Worm (Caenorhabditis elegans) whole organism, young adult: ENCODE measurements around the gene gbas-1.

Source experiments
- B0019.2 ChIP-seq: fragments of 200-800 bp; sonication (Bioruptor generic); conservative IDR thresholded peaks from 2 replicates; pipeline ENCODE4 v1.3.6; 2022; ENCODE audit warnings: missing genetic modification reagents, missing genetic modification characterization, missing compliant biosample characterization
- B0261.1 ChIP-seq: sonication (generic microtip); optimal IDR thresholded peaks from 2 replicates; lab custom pipeline; 2016; ENCODE audit warnings: mild to moderate bottlenecking, missing genetic modification characterization, moderate library complexity, missing compliant biosample characterization
- C06A6.2 ChIP-seq: fragments of 200-800 bp; sonication (Bioruptor generic); conservative IDR thresholded peaks from 2 replicates; pipeline ENCODE4 v1.3.6; 2022; ENCODE audit warnings: missing genetic modification characterization, missing compliant biosample characterization
- C17E4.6 ChIP-seq: fragments of 200-800 bp; sonication (Bioruptor generic); IDR thresholded peaks from 2 replicates; pipeline ENCODE4 v1.3.6; 2022; ENCODE audit warnings: missing genetic modification reagents, missing genetic modification characterization, missing compliant biosample characterization
- F23B12.7 ChIP-seq: sonication (generic microtip); optimal IDR thresholded peaks from 2 replicates; lab custom pipeline; 2017; ENCODE audit warnings: missing genetic modification characterization, mild to moderate bottlenecking, missing compliant biosample characterization, antibody characterized with exemption, moderate library complexity; ENCODE audit not compliant: insufficient read depth
- Y53F4B.3 ChIP-seq: fragments of 200-800 bp; sonication (Bioruptor generic); IDR thresholded peaks from 2 replicates; pipeline ENCODE4 v1.3.6; 2022; ENCODE audit warnings: missing genetic modification reagents, missing genetic modification characterization, missing compliant biosample characterization
- Y56A3A.18 ChIP-seq: fragments of 200-800 bp; sonication (Bioruptor generic); IDR thresholded peaks from 2 replicates; pipeline ENCODE4 v1.3.6; 2022; ENCODE audit warnings: missing genetic modification reagents, missing genetic modification characterization, missing compliant biosample characterization
- Y67H2A.10 ChIP-seq: fragments of 200-800 bp; sonication (Bioruptor generic); conservative IDR thresholded peaks from 2 replicates; pipeline ENCODE4 v1.3.6; 2022; ENCODE audit warnings: missing genetic modification reagents, missing genetic modification characterization, missing compliant biosample characterization
- aptf-2 ChIP-seq: fragments of 200-800 bp; sonication (Bioruptor generic); conservative IDR thresholded peaks from 2 replicates; pipeline ENCODE4 v1.3.6; 2022; ENCODE audit warnings: missing genetic modification reagents, missing genetic modification characterization, missing compliant biosample characterization
- ccch-3 ChIP-seq: fragments of 200-800 bp; sonication (Bioruptor generic); optimal IDR thresholded peaks from 2 replicates; lab custom pipeline; 2018; ENCODE audit warnings: mild to moderate bottlenecking, missing genetic modification characterization, missing compliant biosample characterization
- cebp-1 ChIP-seq, 2 experiments: fragments of 200-800 bp in 1 of 2; sonication (Bioruptor generic) in 1 of 2; sonication (generic microtip) in 1 of 2; IDR thresholded peaks in 1 of 2; optimal IDR thresholded peaks in 1 of 2; 2 replicates each; pipeline versions ENCODE4 v1.3.6 to Lab custom; 2017 to 2022; ENCODE audit warnings: missing compliant biosample characterization in 2 of 2, missing genetic modification characterization in 2 of 2, mild to moderate bottlenecking in 1 of 2, missing genetic modification reagents in 1 of 2, moderate library complexity in 1 of 2
- ceh-40 ChIP-seq: fragments of 200-800 bp; sonication (Bioruptor generic); IDR thresholded peaks from 2 replicates; pipeline ENCODE4 v1.3.6; 2022; ENCODE audit warnings: missing genetic modification characterization, missing compliant biosample characterization
- chd-7 ChIP-seq: sonication (generic microtip); optimal IDR thresholded peaks from 2 replicates; lab custom pipeline; 2016; ENCODE audit warnings: mild to moderate bottlenecking, missing genetic modification characterization, moderate library complexity, missing compliant biosample characterization
- die-1 ChIP-seq: sonication (generic microtip); optimal IDR thresholded peaks from 2 replicates; lab custom pipeline; 2016; ENCODE audit warnings: missing genotype, mild to moderate bottlenecking, missing genetic modification characterization, missing compliant biosample characterization
- efl-1 ChIP-seq: fragments of 150-350 bp; optimal IDR thresholded peaks from 2 replicates; lab custom pipeline; 2014; ENCODE audit warnings: missing biosample characterization, missing genetic modification reagents, missing genetic modification characterization
- him-1 ChIP-seq: sonication (generic microtip); optimal IDR thresholded peaks from 2 replicates; lab custom pipeline; 2016; ENCODE audit warnings: missing genotype, missing genetic modification reagents, missing genetic modification characterization, missing compliant biosample characterization
- hrde-1 ChIP-seq: sonication (generic microtip); optimal IDR thresholded peaks from 2 replicates; lab custom pipeline; 2016; ENCODE audit warnings: missing genetic modification characterization, mild to moderate bottlenecking, missing compliant biosample characterization, moderate library complexity, missing genotype, missing genetic modification reagents, borderline replicate concordance
- let-526 ChIP-seq: fragments of 200-800 bp; sonication (Bioruptor generic); IDR thresholded peaks from 2 replicates; pipeline ENCODE4 v1.3.6; 2022; ENCODE audit warnings: missing genetic modification reagents, missing genetic modification characterization, missing compliant biosample characterization
- lin-35 ChIP-seq, 3 experiments: fragments of 150-350 bp in 2 of 3; sonication (generic microtip) in 1 of 3; optimal IDR thresholded peaks; 2 replicates each; lab custom pipeline; 2014 to 2018; ENCODE audit warnings: missing biosample characterization in 3 of 3, missing genetic modification characterization in 3 of 3, missing genetic modification reagents in 3 of 3
- lin-54 ChIP-seq: fragments of 200-800 bp; sonication (Bioruptor generic); optimal IDR thresholded peaks from 2 replicates; lab custom pipeline; 2018; ENCODE audit warnings: mild to moderate bottlenecking, missing genetic modification characterization, missing compliant biosample characterization
- lir-1 ChIP-seq: fragments of 200-800 bp; sonication (Bioruptor generic); conservative IDR thresholded peaks from 2 replicates; pipeline ENCODE4 v1.3.6; 2022; ENCODE audit warnings: missing genetic modification reagents, missing genetic modification characterization, missing compliant biosample characterization
- lsy-27 ChIP-seq: sonication (generic microtip); optimal IDR thresholded peaks from 2 replicates; lab custom pipeline; 2017; ENCODE audit warnings: missing genetic modification characterization, mild to moderate bottlenecking, missing compliant biosample characterization, antibody characterized with exemption, missing genotype, borderline replicate concordance; ENCODE audit not compliant: insufficient read depth
- madf-3 ChIP-seq: fragments of 200-800 bp; sonication (Bioruptor generic); IDR thresholded peaks from 2 replicates; pipeline ENCODE4 v1.3.6; 2022; ENCODE audit warnings: missing genetic modification reagents, missing genetic modification characterization, missing compliant biosample characterization
- mcd-1 ChIP-seq: fragments of 200-800 bp; sonication (Bioruptor generic); IDR thresholded peaks from 2 replicates; pipeline ENCODE4 v1.3.6; 2022; ENCODE audit warnings: missing genetic modification reagents, missing genetic modification characterization, missing compliant biosample characterization
- nfyb-1 ChIP-seq: fragments of 200-800 bp; sonication (Bioruptor generic); IDR thresholded peaks from 2 replicates; pipeline ENCODE4 v1.3.6; 2022; ENCODE audit warnings: missing genetic modification reagents, missing genetic modification characterization, missing compliant biosample characterization
- nhr-90 ChIP-seq: sonication (generic microtip); optimal IDR thresholded peaks from 2 replicates; lab custom pipeline; 2016; ENCODE audit warnings: missing genotype, mild to moderate bottlenecking, missing genetic modification characterization, missing compliant biosample characterization
- snpc-3.4 ChIP-seq: sonication (generic microtip); optimal IDR thresholded peaks from 2 replicates; lab custom pipeline; 2017; ENCODE audit warnings: missing genetic modification characterization, mild to moderate bottlenecking, missing compliant biosample characterization, antibody characterized with exemption, moderate library complexity, missing genotype, missing genetic modification reagents
- sptf-2 ChIP-seq: fragments of 200-800 bp; sonication (Bioruptor generic); optimal IDR thresholded peaks from 2 replicates; lab custom pipeline; 2018; ENCODE audit warnings: mild to moderate bottlenecking, missing genetic modification characterization, missing compliant biosample characterization
- tbx-9 ChIP-seq: sonication (generic microtip); optimal IDR thresholded peaks from 2 replicates; lab custom pipeline; 2016; ENCODE audit warnings: borderline replicate concordance, missing genetic modification characterization, inconsistent platforms, missing compliant biosample characterization
- xnd-1 ChIP-seq: sonication (generic microtip); optimal IDR thresholded peaks from 2 replicates; lab custom pipeline; 2016; ENCODE audit warnings: missing genotype, missing genetic modification reagents, missing genetic modification characterization, missing compliant biosample characterization
- zfh-2 ChIP-seq: fragments of 200-800 bp; sonication (Bioruptor generic); conservative IDR thresholded peaks from 2 replicates; pipeline ENCODE4 v1.3.6; 2022; ENCODE audit warnings: missing genetic modification reagents, missing genetic modification characterization, missing compliant biosample characterization
- ztf-22 ChIP-seq: fragments of 200-800 bp; sonication (Bioruptor generic); optimal IDR thresholded peaks from 2 replicates; lab custom pipeline; 2018; ENCODE audit warnings: mild to moderate bottlenecking, missing genetic modification characterization, moderate library complexity, missing compliant biosample characterization
- ztf-26 ChIP-seq: sonication (generic microtip); optimal IDR thresholded peaks from 2 replicates; lab custom pipeline; 2017; ENCODE audit warnings: missing genetic modification characterization, missing compliant biosample characterization

The gbas-1 gene

ce11 chrII:2518487-2518886 lies 13.8 kb downstream of the gbas-1 start:
- TF ChIP-seq let-526 (no peak), zfh-2 (peak; percentile 69)
- TF ChIP-seq, all 124 proteins: peak for 1

ce11 chrII:2521960-2522359 lies 17.3 kb downstream of the gbas-1 start, which contains the start of gene bath-13:
Gene bath-13, minus strand, starts transcription at chrII:2522060.
- TF ChIP-seq ztf-22 (GFP tag; lab: Kevin White, UChicago): no peak
- TF ChIP-seq cebp-1 (GFP tag; IDR thresholded peaks at IDR 0.05; lab: Robert Waterston, UW): no peak
- TF ChIP-seq cebp-1 (tag; optimal IDR thresholded peaks at IDR 0.05; lab: Kevin White, UChicago): no peak
- no peak for TF ChIP-seq tbx-9

DNA sequence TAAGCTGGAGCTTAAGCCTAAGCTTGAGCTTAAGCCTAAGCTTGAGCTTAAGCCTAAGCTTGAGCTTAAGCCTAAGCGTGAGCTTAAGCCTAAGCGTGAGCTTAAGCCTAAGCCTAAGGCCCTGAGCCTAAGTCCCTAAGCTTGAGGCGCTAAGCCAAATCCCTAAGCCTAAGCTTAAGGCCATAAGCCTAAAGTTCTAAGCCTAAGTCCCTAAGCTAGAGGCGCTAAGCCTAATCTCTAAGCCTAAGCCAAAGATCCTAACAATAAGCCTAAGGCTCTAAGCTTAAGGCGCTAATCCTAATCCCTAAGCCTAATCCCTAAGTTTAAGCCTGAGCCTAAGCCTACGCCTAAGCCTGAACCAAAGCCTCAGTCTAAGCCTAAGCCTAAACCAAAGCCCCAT lies 21.0 kb downstream of the gbas-1 start:
- TF ChIP-seq hrde-1 (tag; lab: Kevin White, UChicago): no peak
- TF ChIP-seq F23B12.7: no peak
- TF ChIP-seq madf-3 (GFP tag; lab: Robert Waterston, UW): no peak
- no peak for TF ChIP-seq xnd-1 (tag; lab: Kevin White, UChicago)
- TF ChIP-seq Y53F4B.3 (GFP tag; lab: Robert Waterston, UW): no peak
- no peak for TF ChIP-seq aptf-2 (GFP tag; lab: Robert Waterston, UW)
- no peak for TF ChIP-seq efl-1 (GFP tag; lab: Kevin White, UChicago)
- TF ChIP-seq ceh-40 (GFP tag; lab: Robert Waterston, UW): no peak
- TF ChIP-seq lin-35 (GFP tag; optimal IDR thresholded peaks at IDR 0.05; lab: Kevin White, UChicago): no peak
- TF ChIP-seq sptf-2 (GFP tag; lab: Kevin White, UChicago): no peak

ce11 chrII:2526887-2527286 lies 22.2 kb downstream of the gbas-1 start:
- TF ChIP-seq Y56A3A.18: no peak
- no peak for TF ChIP-seq lin-54 (GFP tag; lab: Kevin White, UChicago)
- no peak for TF ChIP-seq ztf-26

ce11 chrII:2530496-2530895 lies 25.8 kb downstream of the gbas-1 start, which contains the start of gene K02F6.6:
Gene K02F6.6, plus strand, starts transcription at chrII:2530796.
- TF ChIP-seq B0019.2: no peak
- no peak for TF ChIP-seq nfyb-1
- no peak for TF ChIP-seq die-1
- TF ChIP-seq chd-7 (tag; lab: Kevin White, UChicago): no peak
- TF ChIP-seq B0261.1 (tag; lab: Kevin White, UChicago): no peak
- TF ChIP-seq mcd-1 (GFP tag; lab: Robert Waterston, UW): no peak
- TF ChIP-seq F23B12.7: no peak
- TF ChIP-seq nhr-90 (tag; lab: Kevin White, UChicago): no peak
- TF ChIP-seq efl-1 (GFP tag; lab: Kevin White, UChicago): no peak
- TF ChIP-seq lsy-27: no peak
- TF ChIP-seq him-1 (tag; lab: Kevin White, UChicago): no peak
- TF ChIP-seq C06A6.2 (GFP tag; lab: Robert Waterston, UW): no peak
- no peak for TF ChIP-seq snpc-3.4 (tag; lab: Kevin White, UChicago)
- TF ChIP-seq lir-1 (GFP tag; lab: Robert Waterston, UW): no peak
- no peak for TF ChIP-seq ccch-3 (GFP tag; lab: Kevin White, UChicago)
- no peak for TF ChIP-seq C17E4.6
- TF ChIP-seq Y67H2A.10 (GFP tag; lab: Robert Waterston, UW): no peak
